Worm (Caenorhabditis elegans) whole organism, L1 larva: ENCODE measurements around the gene F53C3.3.

Source experiments
- aly-2 ChIP-seq: fragments of 150-350 bp; optimal IDR thresholded peaks from 2 replicates; lab custom pipeline; 2014; ENCODE audit warnings: missing biosample characterization, missing genetic modification characterization
- jun-1 ChIP-seq: fragments of 150-350 bp; optimal IDR thresholded peaks from 2 replicates; lab custom pipeline; 2014; ENCODE audit warnings: missing biosample characterization, missing genetic modification reagents, missing genetic modification characterization
- lin-13 ChIP-seq: fragments of 150-350 bp; optimal IDR thresholded peaks from 2 replicates; lab custom pipeline; 2014; ENCODE audit warnings: missing biosample characterization, missing genetic modification reagents, missing genetic modification characterization
- mdl-1 ChIP-seq, 2 experiments: fragments of 150-350 bp; optimal IDR thresholded peaks; 2 replicates each; lab custom pipeline; 2014 to 2017; ENCODE audit warnings: missing biosample characterization in 2 of 2, missing genetic modification characterization in 2 of 2, inconsistent platforms in 1 of 2
- mep-1 ChIP-seq: fragments of 150-350 bp; optimal IDR thresholded peaks from 2 replicates; lab custom pipeline; 2014; ENCODE audit warnings: missing biosample characterization, missing genetic modification characterization
- nhr-19 ChIP-seq: fragments of 200-800 bp; sonication (Bioruptor generic); conservative IDR thresholded peaks from 2 replicates; pipeline ENCODE4 v1.3.6; 2022; ENCODE audit warnings: missing genetic modification characterization, missing compliant biosample characterization
- pag-3 ChIP-seq: sonication (generic microtip); optimal IDR thresholded peaks from 2 replicates; lab custom pipeline; 2017; ENCODE audit warnings: missing genetic modification characterization, mild to moderate bottlenecking, missing compliant biosample characterization, antibody characterized with exemption, borderline replicate concordance; ENCODE audit not compliant: insufficient read depth

DNA sequence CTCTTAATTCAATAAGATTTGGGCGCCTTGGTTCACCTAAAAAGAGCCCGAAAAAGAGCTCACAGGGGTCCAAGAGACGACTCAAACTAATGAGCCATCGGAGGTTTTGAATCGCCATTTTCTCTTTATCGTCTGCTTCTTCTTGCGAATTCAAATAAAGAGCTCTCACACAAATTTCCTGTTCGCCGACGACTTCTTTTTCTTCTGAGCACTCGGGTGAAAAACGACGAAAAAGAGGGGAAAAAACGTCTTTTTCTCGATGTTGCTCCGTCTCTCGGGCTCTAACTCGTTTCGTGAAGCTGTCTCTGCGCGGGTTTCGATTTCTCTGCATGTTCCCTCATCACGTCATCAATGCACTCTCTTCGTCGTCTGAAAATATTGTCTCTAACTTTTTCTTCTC lies 45.9 kb downstream of the F53C3.3 start:
- TF ChIP-seq lin-13 (GFP tag; lab: Kevin White, UChicago) (no peak), aly-2 (tag; lab: Kevin White, UChicago) (no peak), mdl-1 (tag; optimal IDR thresholded peaks at IDR 0.05; lab: Kevin White, UChicago) (no peak), pag-3 (tag; lab: Kevin White, UChicago) (no peak), jun-1 (tag; lab: Kevin White, UChicago) (no peak), mep-1 (no peak), nhr-19 (no peak)
